Worm (Caenorhabditis elegans): ENCODE measurements around the gene F19F10.14.

- TF ChIP-seq unc-55 (GFP tag; optimal IDR thresholded peaks at IDR 0.05) (no peak), lin-13 (GFP tag; optimal IDR thresholded peaks at IDR 0.05) (no peak), ama-1 (optimal IDR thresholded peaks at IDR 0.05) (no peak), lin-11 (tag; optimal IDR thresholded peaks at IDR 0.05) (no peak), skn-1 (tag; optimal IDR thresholded peaks at IDR 0.05) (no peak), fos-1 (tag; optimal IDR thresholded peaks at IDR 0.05) (no peak), mbf-1 (tag; optimal IDR thresholded peaks at IDR 0.05) (no peak), ceh-82 (tag; optimal IDR thresholded peaks at IDR 0.05) (no peak)
Observed at ce11 chrV:7538018-7538417, 32.8 kb downstream of the F19F10.14 start, which contains the start of gene C54F6.12.
